Worm (Caenorhabditis elegans) whole organism, L3 larva: ENCODE measurements around the gene F49H6.5.

ENCODE experiments used
- egl-27 ChIP-seq: sonication (generic microtip); optimal IDR thresholded peaks from 4 replicates; lab custom pipeline; 2017; ENCODE audit warnings: missing biosample characterization, missing genetic modification reagents, missing genetic modification characterization
- fos-1 ChIP-seq: fragments of 150-350 bp; optimal IDR thresholded peaks from 2 replicates; lab custom pipeline; 2014; ENCODE audit warnings: missing biosample characterization, missing genetic modification characterization
- jun-1 ChIP-seq: fragments of 150-350 bp; optimal IDR thresholded peaks from 2 replicates; lab custom pipeline; 2014; ENCODE audit warnings: missing biosample characterization, missing genetic modification reagents, missing genetic modification characterization
- nfya-1 ChIP-seq: sonication (generic microtip); optimal IDR thresholded peaks from 2 replicates; lab custom pipeline; 2017; ENCODE audit warnings: missing genetic modification characterization, mild to moderate bottlenecking, missing compliant biosample characterization, antibody characterized with exemption, moderate library complexity; ENCODE audit not compliant: insufficient read depth
- nhr-12 ChIP-seq: fragments of 150-350 bp; optimal IDR thresholded peaks from 2 replicates; lab custom pipeline; 2014; ENCODE audit warnings: missing biosample characterization, missing genetic modification characterization
- nhr-237 ChIP-seq: fragments of 150-350 bp; optimal IDR thresholded peaks from 2 replicates; lab custom pipeline; 2014; ENCODE audit warnings: missing biosample characterization, missing genetic modification characterization
- pha-4 ChIP-seq: fragments of 150-350 bp; optimal IDR thresholded peaks from 2 replicates; lab custom pipeline; 2014; ENCODE audit warnings: missing biosample characterization, missing genetic modification reagents, missing genetic modification characterization
- skn-1 ChIP-seq: fragments of 150-350 bp; optimal IDR thresholded peaks from 2 replicates; lab custom pipeline; 2014; ENCODE audit warnings: missing biosample characterization, missing genetic modification characterization
- snpc-4 ChIP-seq: fragments of 150-350 bp; optimal IDR thresholded peaks from 2 replicates; lab custom pipeline; 2014; ENCODE audit warnings: missing biosample characterization, missing genetic modification characterization
- unc-62 ChIP-seq: fragments of 150-350 bp; sonication (generic microtip); optimal IDR thresholded peaks from 4 replicates; lab custom pipeline; 2014; ENCODE audit warnings: missing biosample characterization, missing genetic modification reagents, missing genetic modification characterization
- ztf-4 ChIP-seq: fragments of 150-350 bp; optimal IDR thresholded peaks from 2 replicates; lab custom pipeline; 2014; ENCODE audit warnings: missing biosample characterization, missing genetic modification characterization

ce11 chrV:17009342-17010064 is 13.5 kb upstream of the F49H6.5 start, which contains the start of the genes clc-12 and clec-240:
- no peak for TF ChIP-seq egl-27 (tag; lab: Kevin White, UChicago)
- TF ChIP-seq jun-1 = no peak
- no peak for TF ChIP-seq skn-1
- no peak for TF ChIP-seq fos-1 (tag; lab: Kevin White, UChicago)
- no peak for TF ChIP-seq unc-62 (GFP tag; lab: Kevin White, UChicago)
- no peak for TF ChIP-seq nhr-237 (tag; lab: Kevin White, UChicago)
- no peak for TF ChIP-seq nfya-1 (tag; lab: Kevin White, UChicago)
- no peak for TF ChIP-seq snpc-4 (tag; lab: Kevin White, UChicago)
- no peak for TF ChIP-seq pha-4
- no peak for TF ChIP-seq nhr-12
- no peak for TF ChIP-seq ztf-4 (tag; lab: Kevin White, UChicago)
